Fruit fly (Drosophila melanogaster) whole organism, prepupa: ENCODE measurements around the gene ewg.

Experiments
- Blimp-1 ChIP-seq: fragments of 200-800 bp; sonication (Bioruptor generic); optimal IDR thresholded peaks from 3 replicates; lab custom pipeline; 2017; ENCODE audit warnings: missing biosample characterization, missing genetic modification characterization, mild to moderate bottlenecking, moderate library complexity, missing genetic modification reagents
- CG10669 ChIP-seq: fragments of 200-800 bp; sonication (Bioruptor generic); optimal IDR thresholded peaks from 3 replicates; lab custom pipeline; 2018; ENCODE audit warnings: missing biosample characterization, mild to moderate bottlenecking, missing genetic modification characterization, moderate library complexity
- CG11762 ChIP-seq: fragments of 200-800 bp; sonication (Bioruptor generic); optimal IDR thresholded peaks from 3 replicates; lab custom pipeline; 2016; ENCODE audit warnings: missing biosample characterization, missing genetic modification characterization; ENCODE audit not compliant: insufficient read depth
- CG11902 ChIP-seq: fragments of 200-800 bp; sonication (Bioruptor generic); optimal IDR thresholded peaks from 3 replicates; lab custom pipeline; 2016; ENCODE audit warnings: missing biosample characterization, missing genetic modification characterization
- CG15336 ChIP-seq: fragments of 200-800 bp; sonication (Bioruptor generic); IDR thresholded peaks from 2 replicates; pipeline ENCODE4 v1.3.6; 2022; ENCODE audit warnings: missing biosample characterization, missing genetic modification characterization
- CG1621 ChIP-seq: fragments of 200-800 bp; sonication (Bioruptor generic); optimal IDR thresholded peaks from 3 replicates; lab custom pipeline; 2018; ENCODE audit warnings: missing biosample characterization, mild to moderate bottlenecking, missing genetic modification characterization
- CG3032 ChIP-seq: fragments of 200-800 bp; optimal IDR thresholded peaks from 2 replicates; lab custom pipeline; 2019; ENCODE audit warnings: missing biosample characterization, mild to moderate bottlenecking, missing genetic modification characterization, moderate library complexity
- CG32006 ChIP-seq: fragments of 200-800 bp; sonication (Bioruptor generic); optimal IDR thresholded peaks from 3 replicates; lab custom pipeline; 2017; ENCODE audit warnings: missing biosample characterization, mild to moderate bottlenecking, missing genetic modification characterization
- CG34406 ChIP-seq: fragments of 200-800 bp; sonication (Bioruptor generic); optimal IDR thresholded peaks from 3 replicates; lab custom pipeline; 2016; ENCODE audit warnings: missing biosample characterization, missing genetic modification characterization
- CG3919 ChIP-seq: fragments of 200-800 bp; sonication (Bioruptor generic); optimal IDR thresholded peaks from 3 replicates; lab custom pipeline; 2016; ENCODE audit warnings: missing biosample characterization, missing genetic modification characterization
- CG4318 ChIP-seq: fragments of 200-800 bp; sonication (Bioruptor generic); optimal IDR thresholded peaks from 3 replicates; lab custom pipeline; 2017; ENCODE audit warnings: missing biosample characterization, mild to moderate bottlenecking, missing genetic modification characterization
- CG6163 ChIP-seq: fragments of 200-800 bp; sonication (Bioruptor generic); IDR thresholded peaks from 3 replicates; pipeline ENCODE4 v1.3.6; 2022; ENCODE audit warnings: missing biosample characterization, missing genetic modification characterization
- CG6276 ChIP-seq: fragments of 200-800 bp; sonication (Bioruptor generic); optimal IDR thresholded peaks from 2 replicates; lab custom pipeline; 2017; ENCODE audit warnings: missing biosample characterization, mild to moderate bottlenecking, missing genetic modification characterization
- CG6792 ChIP-seq: fragments of 200-800 bp; sonication (Bioruptor generic); optimal IDR thresholded peaks from 3 replicates; lab custom pipeline; 2016; ENCODE audit warnings: missing biosample characterization, missing genetic modification characterization
- CG6854 ChIP-seq: fragments of 200-800 bp; sonication (Bioruptor generic); optimal IDR thresholded peaks from 2 replicates; lab custom pipeline; 2017; ENCODE audit warnings: missing biosample characterization, mild to moderate bottlenecking, missing genetic modification characterization
- CG8119 ChIP-seq: fragments of 200-800 bp; sonication (Bioruptor generic); IDR thresholded peaks from 3 replicates; pipeline ENCODE4 v1.3.6; 2022; ENCODE audit warnings: missing biosample characterization, missing genetic modification characterization
- CG9139 ChIP-seq: fragments of 200-800 bp; sonication (Bioruptor generic); optimal IDR thresholded peaks from 3 replicates; lab custom pipeline; 2017; ENCODE audit warnings: missing biosample characterization, mild to moderate bottlenecking, missing genetic modification characterization
- Eip75B ChIP-seq: fragments of 200-800 bp; sonication (Bioruptor generic); optimal IDR thresholded peaks from 3 replicates; lab custom pipeline; 2016; ENCODE audit warnings: missing biosample characterization, missing genetic modification characterization
- Eip78C ChIP-seq: fragments of 200-800 bp; sonication (Bioruptor generic); peaks from one replicate; lab custom pipeline; 2016; ENCODE audit warnings: missing biosample characterization, missing genetic modification characterization
- Eip93F ChIP-seq: fragments of 200-800 bp; sonication (Bioruptor generic); optimal IDR thresholded peaks from 2 replicates; lab custom pipeline; 2016; ENCODE audit warnings: missing biosample characterization, mild to moderate bottlenecking, missing genetic modification characterization
- Ets21C ChIP-seq: fragments of 200-800 bp; sonication (Bioruptor generic); optimal IDR thresholded peaks from 3 replicates; lab custom pipeline; 2016; ENCODE audit warnings: missing biosample characterization, missing genetic modification characterization
- Ets96B ChIP-seq: fragments of 200-800 bp; optimal IDR thresholded peaks from 2 replicates; lab custom pipeline; 2019; ENCODE audit warnings: missing biosample characterization, mild to moderate bottlenecking, missing genetic modification characterization, moderate library complexity
- Hr38 ChIP-seq: sonication (Bioruptor generic); optimal IDR thresholded peaks from 2 replicates; lab custom pipeline; 2016; ENCODE audit warnings: missing biosample characterization, missing genetic modification characterization
- Hr4 ChIP-seq: fragments of 200-800 bp; sonication (Bioruptor generic); optimal IDR thresholded peaks from 3 replicates; lab custom pipeline; 2016; ENCODE audit warnings: missing biosample characterization, missing genetic modification characterization
- Lpt ChIP-seq: fragments of 200-800 bp; sonication (Bioruptor generic); optimal IDR thresholded peaks from 3 replicates; lab custom pipeline; 2016; ENCODE audit warnings: missing biosample characterization, missing genetic modification characterization
- OdsH ChIP-seq: fragments of 200-800 bp; sonication (Bioruptor generic); optimal IDR thresholded peaks from 3 replicates; lab custom pipeline; 2016; ENCODE audit warnings: missing biosample characterization, missing genetic modification characterization
- Sox15 ChIP-seq: fragments of 200-800 bp; sonication (Bioruptor generic); optimal IDR thresholded peaks from 3 replicates; lab custom pipeline; 2016; ENCODE audit warnings: missing biosample characterization, missing genetic modification characterization
- achi ChIP-seq: fragments of 200-800 bp; sonication (Bioruptor generic); optimal IDR thresholded peaks from 3 replicates; lab custom pipeline; 2016; ENCODE audit warnings: missing biosample characterization, missing genetic modification characterization
- cyc ChIP-seq: fragments of 200-800 bp; sonication (Bioruptor generic); optimal IDR thresholded peaks from 3 replicates; lab custom pipeline; 2016; ENCODE audit warnings: missing biosample characterization, missing genetic modification characterization
- dac ChIP-seq: fragments of 200-800 bp; sonication (Bioruptor generic); optimal IDR thresholded peaks from 2 replicates; lab custom pipeline; 2017; ENCODE audit warnings: missing biosample characterization, mild to moderate bottlenecking, missing genetic modification characterization
- dsx ChIP-seq: fragments of 200-800 bp; optimal IDR thresholded peaks from 3 replicates; lab custom pipeline; 2019; ENCODE audit warnings: missing biosample characterization, mild to moderate bottlenecking, missing genetic modification characterization, moderate library complexity; ENCODE audit not compliant: poor library complexity, severe bottlenecking
- eg ChIP-seq: fragments of 200-800 bp; sonication (Bioruptor generic); IDR thresholded peaks from 3 replicates; pipeline ENCODE4 v1.3.6; 2022; ENCODE audit warnings: missing biosample characterization, missing genetic modification characterization
- esn ChIP-seq: fragments of 200-800 bp; sonication (Bioruptor generic); optimal IDR thresholded peaks from 2 replicates; lab custom pipeline; 2016; ENCODE audit warnings: missing biosample characterization, mild to moderate bottlenecking, missing genetic modification characterization, moderate library complexity
- fd59A ChIP-seq: fragments of 200-800 bp; sonication (Bioruptor generic); optimal IDR thresholded peaks from 2 replicates; lab custom pipeline; 2017; ENCODE audit warnings: missing biosample characterization, mild to moderate bottlenecking, missing genetic modification characterization, missing genetic modification reagents
- fd85E ChIP-seq: fragments of 200-800 bp; sonication (Bioruptor generic); optimal IDR thresholded peaks from 3 replicates; lab custom pipeline; 2016; ENCODE audit warnings: missing biosample characterization, missing genetic modification characterization
- fkh ChIP-seq: fragments of 200-800 bp; sonication (Bioruptor generic); optimal IDR thresholded peaks from 3 replicates; lab custom pipeline; 2017; ENCODE audit warnings: missing biosample characterization, mild to moderate bottlenecking, missing genetic modification characterization, moderate library complexity
- lz ChIP-seq: fragments of 200-800 bp; sonication (Bioruptor generic); optimal IDR thresholded peaks from 3 replicates; lab custom pipeline; 2016; ENCODE audit warnings: missing biosample characterization, missing genetic modification characterization
- pdm3 ChIP-seq: fragments of 200-800 bp; sonication (Bioruptor generic); optimal IDR thresholded peaks from 3 replicates; lab custom pipeline; 2016; ENCODE audit warnings: missing biosample characterization, missing genetic modification characterization
- svp ChIP-seq: fragments of 200-800 bp; sonication (Bioruptor generic); peaks from one replicate; lab custom pipeline; 2016; ENCODE audit warnings: missing biosample characterization, missing genetic modification characterization

The ewg gene

dm6 chrX:277885-278284 is 1.6 kb downstream of the ewg start:
- TF ChIP-seq CG1621 (tag; lab: Kevin White, UChicago) (no peak), dsx (GFP tag; lab: Kevin White, UChicago) (no peak), CG15336 (GFP tag; lab: Robert Waterston, UW) (no peak), eg (GFP tag; lab: Robert Waterston, UW) (no peak), Eip78C (no peak), CG6854 (GFP tag; lab: Kevin White, UChicago) (no peak)

- TF ChIP-seq pdm3 (no peak), Hr38 (GFP tag; lab: Kevin White, UChicago) (no peak), esn (GFP tag; lab: Kevin White, UChicago) (no peak), CG11902 (GFP tag; lab: Kevin White, UChicago) (no peak), cyc (no peak), CG8119 (GFP tag; lab: Robert Waterston, UW) (no peak), CG11762 (GFP tag; lab: Kevin White, UChicago) (no peak), Sox15 (no peak), CG10669 (GFP tag; lab: Kevin White, UChicago) (no peak), CG32006 (GFP tag; lab: Kevin White, UChicago) (no peak), CG3032 (tag; lab: Kevin White, UChicago) (no peak), dac (GFP tag; lab: Kevin White, UChicago) (no peak), Eip75B (GFP tag; lab: Kevin White, UChicago) (no peak)
These were observed 2.9 kb downstream of the ewg start for dm6 chrX:276569-276968.

dm6 chrX:276065-276464 is 3.5 kb downstream of the ewg start:
- no peak for TF ChIP-seq dac (GFP tag; lab: Kevin White, UChicago)
- TF ChIP-seq Ets96B = no peak
- TF ChIP-seq CG6163 (GFP tag; lab: Robert Waterston, UW) = 0 out of 3 replicates have a peak, but pooled peaks have one; percentile 9
- TF ChIP-seq fd85E = no peak
- TF ChIP-seq Blimp-1 (GFP tag; lab: Kevin White, UChicago) = no peak
- no peak for TF ChIP-seq fd59A
- TF ChIP-seq Lpt = no peak
- TF ChIP-seq Ets21C = no peak
- TF ChIP-seq OdsH (GFP tag; lab: Kevin White, UChicago) = no peak
- peak; percentile 77 for TF ChIP-seq fkh (GFP tag; lab: Kevin White, UChicago)
- no peak for TF ChIP-seq CG34406 (GFP tag; lab: Kevin White, UChicago)
- TF ChIP-seq lz = no peak
- no peak for TF ChIP-seq achi
- no peak for TF ChIP-seq svp (GFP tag; lab: Kevin White, UChicago)
- TF ChIP-seq CG3919 (GFP tag; lab: Kevin White, UChicago) = no peak
- TF ChIP-seq Eip93F (GFP tag; lab: Kevin White, UChicago) = no peak
- no peak for TF ChIP-seq CG11902 (GFP tag; lab: Kevin White, UChicago)

dm6 chrX:267979-268378 is 11.5 kb downstream of the ewg start:
- TF ChIP-seq CG8119 (GFP tag; lab: Robert Waterston, UW) (0 out of 3 replicates have a peak, but pooled peaks have one; percentile 17), Eip78C (peak; percentile 32), CG6792 (GFP tag; lab: Kevin White, UChicago) (no peak)

dm6 chrX:266978-267439 is 12.5 kb downstream of the ewg start, which contains the start of gene CG13376:
CG13376 (minus strand) TSS chrX:267028.
- TF ChIP-seq CG8119 (GFP tag; lab: Robert Waterston, UW) (peak; percentile 54; the same call in 1 of the 3 replicates), Lpt (peak; percentile 43), CG9139 (GFP tag; lab: Kevin White, UChicago) (no peak), CG11762 (GFP tag; lab: Kevin White, UChicago) (no peak), Eip78C (peak; percentile 49), CG15336 (GFP tag; lab: Robert Waterston, UW) (peak; percentile 66), CG6276 (GFP tag; lab: Kevin White, UChicago) (peak; percentile 35), CG4318 (peak; percentile 12), Hr4 (peak; percentile 32)
